Fruit fly (Drosophila melanogaster): ENCODE results near the gene Prosalpha6.
A peak's percentile ranks its signal among the peaks of the same experiment; 100 is the strongest.

DNA sequence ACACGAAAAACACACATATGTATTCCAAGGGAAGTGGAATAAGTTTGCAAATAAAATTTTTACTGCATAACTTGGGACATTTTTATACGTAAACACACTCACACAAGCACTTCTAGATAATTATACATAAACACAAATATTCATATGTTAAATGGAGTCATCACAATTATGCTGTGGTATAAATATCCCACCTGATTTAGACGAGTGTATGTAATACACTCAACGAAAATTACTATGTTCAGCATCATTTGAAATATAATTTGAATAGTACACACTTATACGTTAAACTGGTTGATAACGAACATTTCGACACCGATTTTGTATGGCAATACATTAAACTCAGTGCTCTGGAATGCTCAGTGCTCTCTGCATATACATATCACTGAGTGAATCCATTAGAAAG, 9.9 kb downstream of the Prosalpha6 start:
- TF ChIP-seq CG12768 (GFP tag; optimal IDR thresholded peaks at IDR 0.05) (no peak), CG7101 (tag; optimal IDR thresholded peaks at IDR 0.05) (no peak), CG5204 (GFP tag; optimal IDR thresholded peaks at IDR 0.05) (no peak), CG33017 (tag; optimal IDR thresholded peaks at IDR 0.05) (no peak), Mnt (GFP tag; optimal IDR thresholded peaks at IDR 0.05) (no peak), kay (GFP tag; ENCODE audit: borderline replicate concordance) (no peak), pad (GFP tag; optimal IDR thresholded peaks at IDR 0.05) (no peak), cnc (optimal IDR thresholded peaks at IDR 0.05) (no peak), Hr96 (GFP tag; optimal IDR thresholded peaks at IDR 0.05) (no peak), bab1 (GFP tag; optimal IDR thresholded peaks at IDR 0.05) (peak; percentile 71)

Data from whole organism, adult.